Worm (Caenorhabditis elegans) whole organism, early embryonic: ENCODE results near the gene K12H6.2.

Source experiments
- B0310.2 ChIP-seq: sonication (generic microtip); optimal IDR thresholded peaks from 2 replicates; lab custom pipeline; 2016; ENCODE audit warnings: mild to moderate bottlenecking, missing genetic modification characterization, missing compliant biosample characterization
- F13C5.2 ChIP-seq: sonication (generic microtip); optimal IDR thresholded peaks from 2 replicates; lab custom pipeline; 2017; ENCODE audit warnings: mild to moderate bottlenecking, missing genetic modification characterization, inconsistent platforms, missing compliant biosample characterization
- ama-1 ChIP-seq: fragments of 150-350 bp; optimal IDR thresholded peaks from 2 replicates; lab custom pipeline; 2014
- ceh-36 ChIP-seq: sonication (generic microtip); optimal IDR thresholded peaks from 2 replicates; lab custom pipeline; 2016; ENCODE audit warnings: missing genetic modification characterization, inconsistent platforms, missing compliant biosample characterization
- ets-7 ChIP-seq: sonication (generic microtip); optimal IDR thresholded peaks from 2 replicates; lab custom pipeline; 2016; ENCODE audit warnings: missing genotype, missing genetic modification characterization, missing compliant biosample characterization
- flt-1 ChIP-seq: fragments of 200-800 bp; sonication (Bioruptor generic); IDR thresholded peaks from 2 replicates; pipeline ENCODE4 v1.3.6; 2022; ENCODE audit warnings: missing genetic modification characterization, missing compliant biosample characterization
- pes-1 ChIP-seq: fragments of 200-800 bp; sonication (Bioruptor generic); IDR thresholded peaks from 2 replicates; pipeline ENCODE4 v1.3.6; 2022; ENCODE audit warnings: missing genetic modification reagents, missing genetic modification characterization, missing compliant biosample characterization
- tra-4 ChIP-seq: sonication (generic microtip); optimal IDR thresholded peaks from 2 replicates; lab custom pipeline; 2017; ENCODE audit warnings: missing genetic modification characterization, missing compliant biosample characterization

- TF ChIP-seq ama-1 (lab: Kevin White, UChicago) (no peak), pes-1 (no peak), B0310.2 (tag; lab: Kevin White, UChicago) (no peak), ets-7 (tag; lab: Kevin White, UChicago) (no peak), ceh-36 (tag; lab: Kevin White, UChicago) (no peak), flt-1 (GFP tag; lab: Robert Waterston, UW) (no peak), tra-4 (tag; lab: Kevin White, UChicago) (no peak), F13C5.2 (tag; lab: Kevin White, UChicago) (no peak)
Observed at ce11 chrII:2852493-2852892, 37.1 kb upstream of the K12H6.2 start, which contains the start of gene ptc-3.
